Fruit fly (Drosophila melanogaster): ENCODE data around the gene CG15739.

The CG15739 gene

DNA sequence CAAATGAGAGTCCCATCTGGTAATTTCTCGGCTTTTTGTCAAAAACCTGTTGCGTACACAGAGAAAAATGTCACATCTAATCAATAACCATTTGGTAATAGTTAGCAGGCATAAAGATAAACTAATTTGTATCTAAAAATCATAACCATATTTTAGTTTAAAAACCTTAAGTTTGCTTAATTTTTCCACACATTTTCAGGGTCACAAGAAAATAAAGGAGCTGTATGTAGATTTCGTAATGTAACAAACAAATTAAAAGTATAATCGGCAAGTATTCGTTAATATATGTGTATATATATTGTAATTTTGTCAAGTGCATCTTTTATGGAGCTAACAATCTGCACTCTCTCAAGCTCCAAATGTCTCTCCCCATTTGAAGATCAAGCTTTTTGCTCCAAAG lies 47.8 kb downstream of the CG15739 start (continued):
- peak; percentile 79 for TF ChIP-seq CG6765 (GFP tag; optimal IDR thresholded peaks at IDR 0.05)
- peak; percentile 72 for TF ChIP-seq Max (GFP tag; optimal IDR thresholded peaks at IDR 0.05)
- TF ChIP-seq CG3847 (GFP tag; IDR thresholded peaks at IDR 0.05): peak; percentile 88
- TF ChIP-seq CG33213 (GFP tag; optimal IDR thresholded peaks at IDR 0.05): peak; percentile 29
- peak; percentile 94 for TF ChIP-seq Ets65A (GFP tag)
- TF ChIP-seq amos (GFP tag; IDR thresholded peaks at IDR 0.05; ENCODE audit: partially characterized antibody): no peak
- peak; percentile 68; the same call in 1 of the 2 replicates for TF ChIP-seq sens-2 (GFP tag; IDR thresholded peaks at IDR 0.05)
- peak; percentile 50 for TF ChIP-seq CG4404 (GFP tag; IDR thresholded peaks at IDR 0.05)
- TF ChIP-seq Ravus (GFP tag; IDR thresholded peaks at IDR 0.05): peak; percentile 66
- TF ChIP-seq zfh1 (GFP tag; IDR thresholded peaks at IDR 0.05): peak; percentile 87
- peak in 1 of 3 experiments; percentile 93 for TF ChIP-seq lola (GFP tag; optimal IDR thresholded peaks at IDR 0.05)
- TF ChIP-seq CG10565 (GFP tag; optimal IDR thresholded peaks at IDR 0.05): peak; percentile 15
- TF ChIP-seq Taf1 (GFP tag; IDR thresholded peaks at IDR 0.05): peak; percentile 77
- TF ChIP-seq Dref (GFP tag; IDR thresholded peaks at IDR 0.05): no peak
- peak; percentile 67 for TF ChIP-seq dimm (GFP tag; IDR thresholded peaks at IDR 0.05)
- no peak for TF ChIP-seq tup (GFP tag; optimal IDR thresholded peaks at IDR 0.05)
- no peak for TF ChIP-seq gfzf (GFP tag; optimal IDR thresholded peaks at IDR 0.05)
- no peak for TF ChIP-seq CG4360 (GFP tag; IDR thresholded peaks at IDR 0.05)
- peak; percentile 32 for TF ChIP-seq pros (GFP tag; optimal IDR thresholded peaks at IDR 0.05)
- TF ChIP-seq sqz (GFP tag; optimal IDR thresholded peaks at IDR 0.05): peak; percentile 77
- peak; percentile 85 for TF ChIP-seq E2f1 (GFP tag; IDR thresholded peaks at IDR 0.05)
- peak; percentile 93 for TF ChIP-seq phol (tag; optimal IDR thresholded peaks at IDR 0.05)
- peak; percentile 90 for TF ChIP-seq D19A (tag; optimal IDR thresholded peaks at IDR 0.05)
- TF ChIP-seq ase (GFP tag; IDR thresholded peaks at IDR 0.05): peak; percentile 74
- TF ChIP-seq CG2116 (GFP tag; optimal IDR thresholded peaks at IDR 0.05): peak; percentile 63
- peak; percentile 57 for TF ChIP-seq Mes4 (GFP tag; optimal IDR thresholded peaks at IDR 0.05)
- TF ChIP-seq CTCF (GFP tag; optimal IDR thresholded peaks at IDR 0.05): peak; percentile 58
- peak; percentile 26 for TF ChIP-seq HmgD (GFP tag; optimal IDR thresholded peaks at IDR 0.05)
- peak; percentile 58 for TF ChIP-seq CG8944 (GFP tag; optimal IDR thresholded peaks at IDR 0.05)
- TF ChIP-seq Sry-δ (GFP tag; optimal IDR thresholded peaks at IDR 0.05): peak; percentile 4
- peak; percentile 83 for TF ChIP-seq CG4328 (GFP tag; optimal IDR thresholded peaks at IDR 0.05)
- peak; percentile 64; the same call in 1 of the 2 replicates for TF ChIP-seq ro (GFP tag; IDR thresholded peaks at IDR 0.05)
- TF ChIP-seq CG33557 (GFP tag; optimal IDR thresholded peaks at IDR 0.05): peak; percentile 79
- peak; percentile 61 for TF ChIP-seq CG7786 (GFP tag; optimal IDR thresholded peaks at IDR 0.05)
- no peak for TF ChIP-seq CG1024 (GFP tag; IDR thresholded peaks at IDR 0.05)
- TF ChIP-seq tio (GFP tag; optimal IDR thresholded peaks at IDR 0.05): peak; percentile 78
- TF ChIP-seq CG2202 (tag; optimal IDR thresholded peaks at IDR 0.05): peak; percentile 69
- peak; percentile 28 for TF ChIP-seq CG17186 (GFP tag; optimal IDR thresholded peaks at IDR 0.05)
- peak; percentile 79 for TF ChIP-seq Nf-YB (GFP tag; optimal IDR thresholded peaks at IDR 0.05)
- peak; percentile 26 for TF ChIP-seq da (GFP tag; optimal IDR thresholded peaks at IDR 0.05)
- peak; percentile 86 for TF ChIP-seq slou (GFP tag; optimal IDR thresholded peaks at IDR 0.05)
- peak; percentile 74; the same call in 2 of the 3 replicates for TF ChIP-seq gce (GFP tag; IDR thresholded peaks at IDR 0.05)
- peak; percentile 87 for TF ChIP-seq ttk (GFP tag; IDR thresholded peaks at IDR 0.05)
- TF ChIP-seq CG12942 (GFP tag; optimal IDR thresholded peaks at IDR 0.05): peak; percentile 72
- TF ChIP-seq CG6654 (GFP tag; optimal IDR thresholded peaks at IDR 0.05): peak; percentile 63
- TF ChIP-seq ewg (GFP tag; optimal IDR thresholded peaks at IDR 0.05): peak; percentile 83
- no peak for TF ChIP-seq unc-4 (GFP tag; IDR thresholded peaks at IDR 0.05; ENCODE audit: partially characterized antibody)
- TF ChIP-seq CG12769 (tag; optimal IDR thresholded peaks at IDR 0.05): peak; percentile 82
- TF ChIP-seq Dbx (GFP tag; IDR thresholded peaks at IDR 0.05): peak; percentile 86
- TF ChIP-seq CG2875 (GFP tag; optimal IDR thresholded peaks at IDR 0.05): peak; percentile 80
- no peak for TF ChIP-seq inv (GFP tag; IDR thresholded peaks at IDR 0.05; ENCODE audit: partially characterized antibody)
- peak; percentile 12 for TF ChIP-seq vfl (GFP tag; optimal IDR thresholded peaks at IDR 0.05)

Measured in whole organism, embryonic.